Fruit fly (Drosophila melanogaster): Measurements from ENCODE around the gene Pomp.

Pomp gene

DNA sequence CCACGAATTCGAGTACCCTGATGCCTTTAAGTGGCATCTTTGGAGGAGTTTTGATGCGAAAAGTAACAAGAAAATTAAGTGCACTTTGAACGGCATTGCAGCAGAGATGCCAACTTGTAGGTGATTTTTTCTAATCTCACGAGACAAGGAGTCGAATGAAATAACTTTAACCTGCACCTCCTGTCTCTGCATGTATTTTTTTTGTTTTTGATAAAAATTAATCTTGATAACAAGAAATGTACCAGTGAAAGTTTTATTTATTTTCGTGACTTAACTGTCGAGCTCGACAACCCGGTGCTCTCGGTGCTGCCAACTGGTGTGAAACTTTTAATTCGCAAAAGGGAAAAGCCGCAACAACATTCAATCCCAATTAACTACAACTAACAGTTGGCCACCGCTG is 35.3 kb upstream of the Pomp start, which contains the start of the genes Amacr and Ns4 (continued):
- TF ChIP-seq CG12942 (GFP tag; optimal IDR thresholded peaks at IDR 0.05), result peak; percentile 20
- TF ChIP-seq ERR (GFP tag; optimal IDR thresholded peaks at IDR 0.05), result peak; percentile 49
- TF ChIP-seq gt (GFP tag; IDR thresholded peaks at IDR 0.05), result no peak
- 0 out of 3 replicates have a peak, but pooled peaks have one; percentile 34 for TF ChIP-seq so (GFP tag; IDR thresholded peaks at IDR 0.05)
- TF ChIP-seq Med (GFP tag), result peak; percentile 93
- peak; percentile 34 for TF ChIP-seq CG9609 (GFP tag; optimal IDR thresholded peaks at IDR 0.05)
- TF ChIP-seq pb (GFP tag; optimal IDR thresholded peaks at IDR 0.05), result peak; percentile 49
- TF ChIP-seq her (GFP tag; optimal IDR thresholded peaks at IDR 0.05), result peak; percentile 47
- TF ChIP-seq CG15601 (tag; optimal IDR thresholded peaks at IDR 0.05), result no peak
- peak; percentile 24 for TF ChIP-seq repo (GFP tag; optimal IDR thresholded peaks at IDR 0.05)
- peak; percentile 71 for TF ChIP-seq nmo (GFP tag; optimal IDR thresholded peaks at IDR 0.05)
- 0 out of 2 replicates have a peak, but pooled peaks have one; percentile 22 for TF ChIP-seq unc-4 (GFP tag; IDR thresholded peaks at IDR 0.05; ENCODE audit: partially characterized antibody)
- TF ChIP-seq CG10565 (GFP tag; optimal IDR thresholded peaks at IDR 0.05), result no peak
- peak; percentile 14 for TF ChIP-seq CG17186 (GFP tag; optimal IDR thresholded peaks at IDR 0.05)
- TF ChIP-seq CG2116 (GFP tag; optimal IDR thresholded peaks at IDR 0.05), result peak; percentile 36
- no peak for TF ChIP-seq CG13123 (GFP tag; optimal IDR thresholded peaks at IDR 0.05)
- peak; percentile 55 for TF ChIP-seq vfl (GFP tag; optimal IDR thresholded peaks at IDR 0.05)
- TF ChIP-seq Usf (GFP tag; optimal IDR thresholded peaks at IDR 0.05), result no peak
- TF ChIP-seq CG10321 (GFP tag; IDR thresholded peaks at IDR 0.05), result peak; percentile 18; the same call in 1 of the 2 replicates
- TF ChIP-seq sna (GFP tag; IDR thresholded peaks at IDR 0.05; ENCODE audit: partially characterized antibody), result peak; percentile 39; the same call in 1 of the 2 replicates
- TF ChIP-seq CG18619 (GFP tag; optimal IDR thresholded peaks at IDR 0.05), result peak; percentile 22
- no peak for TF ChIP-seq CG8359 (GFP tag; optimal IDR thresholded peaks at IDR 0.05; ENCODE audit: borderline replicate concordance)
- peak; percentile 0 for TF ChIP-seq CG1647 (GFP tag; optimal IDR thresholded peaks at IDR 0.05)
- TF ChIP-seq zfh1 (GFP tag; IDR thresholded peaks at IDR 0.05), result 0 out of 3 replicates have a peak, but pooled peaks have one; percentile 33
- no peak for TF ChIP-seq Poxn (GFP tag; IDR thresholded peaks at IDR 0.05)
- peak; percentile 1 for TF ChIP-seq CG16815 (GFP tag; optimal IDR thresholded peaks at IDR 0.05)
- TF ChIP-seq ind (GFP tag; optimal IDR thresholded peaks at IDR 0.05), result peak; percentile 30
- peak; percentile 78 for TF ChIP-seq CG4617 (GFP tag; optimal IDR thresholded peaks at IDR 0.05; ENCODE audit: borderline replicate concordance)
- no peak for TF ChIP-seq h (optimal IDR thresholded peaks at IDR 0.05)
- peak; percentile 49 for TF ChIP-seq Atf3 (GFP tag; optimal IDR thresholded peaks at IDR 0.05)
- peak; percentile 51 for TF ChIP-seq stwl (tag; optimal IDR thresholded peaks at IDR 0.05)
- no peak for TF ChIP-seq Bteb2 (GFP tag; optimal IDR thresholded peaks at IDR 0.05)
- peak; percentile 25; the same call in 2 of the 3 replicates for TF ChIP-seq Aef1 (GFP tag; IDR thresholded peaks at IDR 0.05)
- no peak for TF ChIP-seq salm (tag; optimal IDR thresholded peaks at IDR 0.05)
- TF ChIP-seq Bdp1 (GFP tag; optimal IDR thresholded peaks at IDR 0.05), result peak; percentile 34
- TF ChIP-seq scrt (GFP tag; optimal IDR thresholded peaks at IDR 0.05), result no peak
- TF ChIP-seq Camta (GFP tag; optimal IDR thresholded peaks at IDR 0.05), result peak; percentile 59
- peak; percentile 28 for TF ChIP-seq odd (GFP tag; optimal IDR thresholded peaks at IDR 0.05)
- TF ChIP-seq ewg (GFP tag; optimal IDR thresholded peaks at IDR 0.05), result peak; percentile 42
- 0 out of 3 replicates have a peak, but pooled peaks have one; percentile 9 for TF ChIP-seq CG11695 (GFP tag; IDR thresholded peaks at IDR 0.05)
- peak; percentile 62 for TF ChIP-seq Xbp1 (GFP tag; optimal IDR thresholded peaks at IDR 0.05)
- TF ChIP-seq CG33557 (GFP tag; optimal IDR thresholded peaks at IDR 0.05), result peak; percentile 34
- peak; percentile 44 for TF ChIP-seq Hr3 (GFP tag; optimal IDR thresholded peaks at IDR 0.05)
- peak; percentile 44 for TF ChIP-seq pzg (GFP tag; optimal IDR thresholded peaks at IDR 0.05)
- peak; percentile 49; the same call in 2 of the 3 replicates for TF ChIP-seq Doc3 (GFP tag; IDR thresholded peaks at IDR 0.05; ENCODE audit: partially characterized antibody)
- no peak for TF ChIP-seq D19A (tag; optimal IDR thresholded peaks at IDR 0.05)
- peak; percentile 48 for TF ChIP-seq CG9727 (GFP tag; optimal IDR thresholded peaks at IDR 0.05)
- peak; percentile 28 for TF ChIP-seq CG8944 (GFP tag; optimal IDR thresholded peaks at IDR 0.05)
- 0 out of 3 replicates have a peak, but pooled peaks have one; percentile 28 for TF ChIP-seq ken (GFP tag; IDR thresholded peaks at IDR 0.05)
- TF ChIP-seq Adf1 (GFP tag; IDR thresholded peaks at IDR 0.05), result 0 out of 2 replicates have a peak, but pooled peaks have one; percentile 20
- TF ChIP-seq chn (GFP tag; optimal IDR thresholded peaks at IDR 0.05), result peak; percentile 65
